Fruit fly (Drosophila melanogaster) whole organism, embryonic: ENCODE results near the gene CG13114.
A peak's percentile ranks its signal among the peaks of the same experiment; 100 is the strongest.

ENCODE experiments used
- Abd-B ChIP-seq: fragments of 200-800 bp; sonication (Bioruptor generic); optimal IDR thresholded peaks from 2 replicates; lab custom pipeline; 2018; ENCODE audit warnings: missing biosample characterization, mild to moderate bottlenecking, missing genetic modification characterization, moderate library complexity
- CG10209 ChIP-seq: fragments of 200-800 bp; sonication (Bioruptor generic); optimal IDR thresholded peaks from 3 replicates; lab custom pipeline; 2017; ENCODE audit warnings: missing biosample characterization, mild to moderate bottlenecking, missing genetic modification characterization, missing genetic modification reagents
- CG11456 ChIP-seq: fragments of 200-800 bp; sonication (Bioruptor generic); IDR thresholded peaks from 3 replicates; pipeline ENCODE4 v1.3.6; 2022; ENCODE audit warnings: missing biosample characterization, missing genetic modification characterization
- CG13296 ChIP-seq: fragments of 200-800 bp; sonication (Bioruptor generic); optimal IDR thresholded peaks from 3 replicates; lab custom pipeline; 2018; ENCODE audit warnings: missing biosample characterization, mild to moderate bottlenecking, missing genetic modification characterization
- CG15011 ChIP-seq: fragments of 200-800 bp; sonication (Bioruptor generic); optimal IDR thresholded peaks from 3 replicates; lab custom pipeline; 2018; ENCODE audit warnings: missing biosample characterization, mild to moderate bottlenecking, missing genetic modification characterization
- CG1647 ChIP-seq: fragments of 200-800 bp; sonication (Bioruptor generic); optimal IDR thresholded peaks from 3 replicates; lab custom pipeline; 2016; ENCODE audit warnings: missing biosample characterization, missing genetic modification characterization
- CG2129 ChIP-seq: fragments of 200-800 bp; sonication (Bioruptor generic); IDR thresholded peaks from 2 replicates; pipeline ENCODE4 v1.3.6; 2022; ENCODE audit warnings: missing biosample characterization, missing genetic modification characterization; ENCODE audit not compliant: partially characterized antibody
- CG31441 ChIP-seq: fragments of 200-800 bp; sonication (Bioruptor generic); IDR thresholded peaks from 2 replicates; pipeline ENCODE4 v1.3.6; 2022; ENCODE audit warnings: missing biosample characterization, missing genetic modification characterization
- CG32532 ChIP-seq: fragments of 200-800 bp; sonication (Bioruptor generic); IDR thresholded peaks from 2 replicates; pipeline ENCODE4 v1.3.6; 2022; ENCODE audit warnings: missing biosample characterization, missing genetic modification characterization
- CG4328 ChIP-seq: fragments of 200-800 bp; sonication (Bioruptor generic); optimal IDR thresholded peaks from 3 replicates; lab custom pipeline; 2017; ENCODE audit warnings: missing biosample characterization, missing genetic modification reagents, missing genetic modification characterization
- CG4820 ChIP-seq: fragments of 200-800 bp; sonication (Bioruptor generic); optimal IDR thresholded peaks from 3 replicates; lab custom pipeline; 2016; ENCODE audit warnings: missing biosample characterization, missing genetic modification characterization
- CG9797 ChIP-seq: fragments of 200-800 bp; sonication (Bioruptor generic); optimal IDR thresholded peaks from 3 replicates; lab custom pipeline; 2018; ENCODE audit warnings: missing biosample characterization, mild to moderate bottlenecking, missing genetic modification characterization
- Camta ChIP-seq: fragments of 200-800 bp; sonication (Bioruptor generic); optimal IDR thresholded peaks from 2 replicates; lab custom pipeline; 2016; ENCODE audit warnings: missing biosample characterization, missing genetic modification characterization
- Doc2 ChIP-seq: fragments of 200-800 bp; sonication (Bioruptor generic); IDR thresholded peaks from 2 replicates; pipeline ENCODE4 v1.3.6; 2022; ENCODE audit warnings: missing biosample characterization, missing genetic modification characterization
- Eip74EF ChIP-seq, 2 experiments: fragments of 200-800 bp in 1 of 2; fragments of >200 bp in 1 of 2; sonication (Bioruptor generic) in 1 of 2; optimal IDR thresholded peaks; 2 replicates each; lab custom pipeline; 2017 to 2019; ENCODE audit warnings: missing biosample characterization in 2 of 2, missing genetic modification characterization in 2 of 2, mild to moderate bottlenecking in 1 of 2, moderate library complexity in 1 of 2
- HLH3B ChIP-seq: fragments of 200-800 bp; sonication (Bioruptor generic); IDR thresholded peaks from 2 replicates; pipeline ENCODE4 v1.3.6; 2022; ENCODE audit warnings: missing biosample characterization, missing genetic modification characterization
- Hmr ChIP-seq: fragments of 200-800 bp; sonication (Bioruptor generic); optimal IDR thresholded peaks from 3 replicates; lab custom pipeline; 2017; ENCODE audit warnings: mild to moderate bottlenecking, missing biosample characterization, missing genetic modification reagents, missing genetic modification characterization
- Myb ChIP-seq: fragments of 200-800 bp; sonication (Bioruptor generic); optimal IDR thresholded peaks from 2 replicates; lab custom pipeline; 2016; ENCODE audit warnings: missing biosample characterization, missing genetic modification characterization
- ac ChIP-seq: fragments of 200-800 bp; sonication (Bioruptor generic); optimal IDR thresholded peaks from 3 replicates; lab custom pipeline; 2017; ENCODE audit warnings: missing biosample characterization, mild to moderate bottlenecking, missing genetic modification characterization
- dmrt11E ChIP-seq: fragments of 200-800 bp; sonication (Bioruptor generic); optimal IDR thresholded peaks from 3 replicates; lab custom pipeline; 2018; ENCODE audit warnings: missing biosample characterization, mild to moderate bottlenecking, missing genetic modification characterization, moderate library complexity
- fd3F ChIP-seq: fragments of 200-800 bp; sonication (Bioruptor generic); optimal IDR thresholded peaks from 2 replicates; lab custom pipeline; 2018; ENCODE audit warnings: missing biosample characterization, mild to moderate bottlenecking, missing genetic modification characterization, moderate library complexity
- gcm2 ChIP-seq: fragments of 200-800 bp; sonication (Bioruptor generic); optimal IDR thresholded peaks from 2 replicates; lab custom pipeline; 2016; ENCODE audit warnings: missing biosample characterization, missing genetic modification characterization
- hb ChIP-seq: fragments of 200-800 bp; sonication (Bioruptor generic); IDR thresholded peaks from 3 replicates; pipeline ENCODE4 v1.3.6; 2022; ENCODE audit warnings: missing biosample characterization, missing genetic modification characterization; ENCODE audit not compliant: partially characterized antibody
- inv ChIP-seq: fragments of 200-800 bp; sonication (Bioruptor generic); IDR thresholded peaks from 2 replicates; pipeline ENCODE4 v1.3.6; 2022; ENCODE audit warnings: missing biosample characterization, missing genetic modification characterization; ENCODE audit not compliant: partially characterized antibody
- knrl ChIP-seq: fragments of 200-800 bp; sonication (Bioruptor generic); IDR thresholded peaks from 3 replicates; pipeline ENCODE4 v1.3.6; 2022; ENCODE audit warnings: missing biosample characterization, missing genetic modification characterization; ENCODE audit not compliant: partially characterized antibody
- nerfin-2 ChIP-seq: fragments of 200-800 bp; sonication (Bioruptor generic); IDR thresholded peaks from 2 replicates; pipeline ENCODE4 v1.3.6; 2022; ENCODE audit warnings: missing biosample characterization, missing genetic modification characterization; ENCODE audit not compliant: partially characterized antibody
- p53 ChIP-seq: fragments of 200-800 bp; sonication (Bioruptor generic); optimal IDR thresholded peaks from 2 replicates; lab custom pipeline; 2016; ENCODE audit warnings: missing biosample characterization, missing genetic modification characterization
- schlank ChIP-seq: fragments of 200-800 bp; sonication (Bioruptor generic); optimal IDR thresholded peaks from 2 replicates; lab custom pipeline; 2018; ENCODE audit warnings: missing biosample characterization, mild to moderate bottlenecking, missing genetic modification characterization
- sens-2 ChIP-seq: fragments of 200-800 bp; sonication (Bioruptor generic); IDR thresholded peaks from 2 replicates; pipeline ENCODE4 v1.3.6; 2022; ENCODE audit warnings: missing biosample characterization, missing genetic modification characterization
- slp2 ChIP-seq: fragments of 200-800 bp; sonication (Bioruptor generic); optimal IDR thresholded peaks from 2 replicates; lab custom pipeline; 2016; ENCODE audit warnings: missing biosample characterization, missing genetic modification characterization
- unpg ChIP-seq: fragments of 200-800 bp; sonication (Bioruptor generic); optimal IDR thresholded peaks from 3 replicates; lab custom pipeline; 2018; ENCODE audit warnings: missing biosample characterization, mild to moderate bottlenecking, missing genetic modification characterization, moderate library complexity

Gene CG13114

dm6 chr2L:9594625-9595300 lies 49.2 kb downstream of the CG13114 start (continued):
- TF ChIP-seq ac (no peak), inv (GFP tag; lab: Robert Waterston, UW) (no peak), CG10209 (GFP tag; lab: Kevin White, UChicago) (peak; percentile 44), CG31441 (GFP tag; lab: Robert Waterston, UW) (peak; percentile 68; the same call in 1 of the 2 replicates), CG4328 (GFP tag; lab: Kevin White, UChicago) (no peak), gcm2 (GFP tag; lab: Kevin White, UChicago) (peak; percentile 4), sens-2 (GFP tag; lab: Robert Waterston, UW) (no peak), CG9797 (no peak), Myb (GFP tag; lab: Kevin White, UChicago) (no peak), slp2 (GFP tag; lab: Kevin White, UChicago) (no peak), Eip74EF (GFP tag; optimal IDR thresholded peaks at IDR 0.05; lab: Kevin White, UChicago) (peak in 1 of 2 experiments; percentile 2), nerfin-2 (GFP tag; lab: Robert Waterston, UW) (no peak), dmrt11E (tag; lab: Kevin White, UChicago) (peak; percentile 86), schlank (tag; lab: Kevin White, UChicago) (no peak), HLH3B (GFP tag; lab: Robert Waterston, UW) (peak; percentile 34; the same call in 1 of the 2 replicates), p53 (no peak), knrl (GFP tag; lab: Robert Waterston, UW) (no peak), CG1647 (no peak), unpg (GFP tag; lab: Kevin White, UChicago) (peak; percentile 52), CG2129 (GFP tag; lab: Robert Waterston, UW) (no peak), hb (GFP tag; lab: Robert Waterston, UW) (no peak), fd3F (GFP tag; lab: Kevin White, UChicago) (no peak), CG15011 (GFP tag; lab: Kevin White, UChicago) (no peak), Abd-B (GFP tag; lab: Kevin White, UChicago) (peak; percentile 5), CG11456 (GFP tag; lab: Robert Waterston, UW) (no peak), Camta (GFP tag; lab: Kevin White, UChicago) (no peak), CG4820 (GFP tag; lab: Kevin White, UChicago) (peak; percentile 42), CG13296 (GFP tag; lab: Kevin White, UChicago) (no peak), CG32532 (GFP tag; lab: Robert Waterston, UW) (no peak), Doc2 (GFP tag; lab: Robert Waterston, UW) (no peak), Hmr (no peak)
